Fruit fly (Drosophila melanogaster) whole organism, embryonic: ENCODE measurements around the gene CG8814.
A peak's percentile ranks its signal among the peaks of the same experiment; 100 is the strongest.

Experiments used
- Aef1 ChIP-seq: fragments of 200-800 bp; sonication (Bioruptor generic); IDR thresholded peaks from 3 replicates; pipeline ENCODE4 v1.3.6; 2022; ENCODE audit warnings: missing biosample characterization, missing genetic modification characterization
- Atf-2 ChIP-seq: fragments of 200-800 bp; sonication (Bioruptor generic); optimal IDR thresholded peaks from 2 replicates; lab custom pipeline; 2016; ENCODE audit warnings: missing biosample characterization, missing genetic modification characterization
- Bdp1 ChIP-seq: fragments of 200-800 bp; sonication (Bioruptor generic); optimal IDR thresholded peaks from 3 replicates; lab custom pipeline; 2016; ENCODE audit warnings: missing biosample characterization, missing genetic modification characterization
- CG11093 ChIP-seq: fragments of 200-800 bp; sonication (Bioruptor generic); IDR thresholded peaks from 3 replicates; pipeline ENCODE4 v1.3.6; 2022; ENCODE audit warnings: missing biosample characterization, missing genetic modification characterization
- CG11723 ChIP-seq: fragments of 200-800 bp; sonication (Bioruptor generic); optimal IDR thresholded peaks from 2 replicates; lab custom pipeline; 2017; ENCODE audit warnings: missing biosample characterization, mild to moderate bottlenecking, missing genetic modification characterization
- CG12236 ChIP-seq: fragments of 200-800 bp; sonication (Bioruptor generic); optimal IDR thresholded peaks from 2 replicates; lab custom pipeline; 2016; ENCODE audit warnings: missing biosample characterization, missing genetic modification characterization
- CG13775 ChIP-seq: fragments of 200-800 bp; sonication (Bioruptor generic); optimal IDR thresholded peaks from 3 replicates; lab custom pipeline; 2017; ENCODE audit warnings: missing biosample characterization, mild to moderate bottlenecking, missing genetic modification characterization
- CG1602 ChIP-seq: fragments of 200-800 bp; sonication (Bioruptor generic); optimal IDR thresholded peaks from 3 replicates; lab custom pipeline; 2016; ENCODE audit warnings: missing biosample characterization, missing genetic modification characterization
- CG16863 ChIP-seq: fragments of 200-800 bp; sonication (Bioruptor generic); optimal IDR thresholded peaks from 3 replicates; lab custom pipeline; 2016; ENCODE audit warnings: missing biosample characterization, missing genetic modification characterization
- CG17912 ChIP-seq: fragments of 200-800 bp; sonication (Bioruptor generic); optimal IDR thresholded peaks from 2 replicates; lab custom pipeline; 2018; ENCODE audit warnings: missing biosample characterization, mild to moderate bottlenecking, missing genetic modification characterization
- CG2120 ChIP-seq: fragments of 200-800 bp; sonication (Bioruptor generic); optimal IDR thresholded peaks from 3 replicates; lab custom pipeline; 2016; ENCODE audit warnings: missing biosample characterization, missing genetic modification characterization
- CG2712 ChIP-seq: fragments of 200-800 bp; optimal IDR thresholded peaks from 3 replicates; lab custom pipeline; 2019; ENCODE audit warnings: missing biosample characterization, mild to moderate bottlenecking, missing genetic modification characterization, moderate library complexity
- CG34376 ChIP-seq: fragments of 200-800 bp; sonication (Bioruptor generic); optimal IDR thresholded peaks from 2 replicates; lab custom pipeline; 2018; ENCODE audit warnings: missing biosample characterization, mild to moderate bottlenecking, missing genetic modification characterization
- CG42726 ChIP-seq: fragments of 200-800 bp; sonication (Bioruptor generic); IDR thresholded peaks from 2 replicates; pipeline ENCODE4 v1.3.6; 2022; ENCODE audit warnings: missing biosample characterization, missing genetic modification characterization; ENCODE audit not compliant: partially characterized antibody
- CG4404 ChIP-seq: fragments of 200-800 bp; sonication (Bioruptor generic); IDR thresholded peaks from 2 replicates; pipeline ENCODE4 v1.3.6; 2022; ENCODE audit warnings: missing biosample characterization, missing genetic modification characterization
- CG5180 ChIP-seq: fragments of 200-800 bp; sonication (Bioruptor generic); optimal IDR thresholded peaks from 3 replicates; lab custom pipeline; 2017; ENCODE audit warnings: missing biosample characterization, missing genetic modification characterization, mild to moderate bottlenecking, moderate library complexity, missing genetic modification reagents
- CG5953 ChIP-seq: fragments of 200-800 bp; sonication (Bioruptor generic); IDR thresholded peaks from 2 replicates; pipeline ENCODE4 v1.3.6; 2022; ENCODE audit warnings: missing biosample characterization, missing genetic modification characterization
- CG6683 ChIP-seq: fragments of 200-800 bp; sonication (Bioruptor generic); optimal IDR thresholded peaks from 2 replicates; lab custom pipeline; 2017; ENCODE audit warnings: missing biosample characterization, mild to moderate bottlenecking, missing genetic modification characterization, missing genetic modification reagents
- CG7786 ChIP-seq: fragments of 200-800 bp; sonication (Bioruptor generic); optimal IDR thresholded peaks from 2 replicates; lab custom pipeline; 2016; ENCODE audit warnings: missing biosample characterization, missing genetic modification characterization
- CG9215 ChIP-seq: fragments of 200-800 bp; sonication (Bioruptor generic); IDR thresholded peaks from 2 replicates; pipeline ENCODE4 v1.3.6; 2022; ENCODE audit warnings: missing biosample characterization, missing genetic modification characterization
- D19A ChIP-seq: fragments of 200-800 bp; optimal IDR thresholded peaks from 3 replicates; lab custom pipeline; 2019; ENCODE audit warnings: missing biosample characterization, mild to moderate bottlenecking, missing genetic modification characterization, moderate library complexity
- ERR ChIP-seq: fragments of 200-800 bp; sonication (Bioruptor generic); optimal IDR thresholded peaks from 2 replicates; lab custom pipeline; 2016; ENCODE audit warnings: missing biosample characterization, missing genetic modification characterization
- Eip74EF ChIP-seq, 2 experiments: fragments of 200-800 bp in 1 of 2; fragments of >200 bp in 1 of 2; sonication (Bioruptor generic) in 1 of 2; optimal IDR thresholded peaks; 2 replicates each; lab custom pipeline; 2017 to 2019; ENCODE audit warnings: missing biosample characterization in 2 of 2, missing genetic modification characterization in 2 of 2, mild to moderate bottlenecking in 1 of 2, moderate library complexity in 1 of 2
- Elba2 ChIP-seq: fragments of 200-800 bp; sonication (Bioruptor generic); optimal IDR thresholded peaks from 3 replicates; lab custom pipeline; 2016; ENCODE audit warnings: missing biosample characterization, missing genetic modification characterization
- GATAe ChIP-seq: fragments of 200-800 bp; sonication (Bioruptor generic); conservative IDR thresholded peaks from 2 replicates; pipeline ENCODE4 v1.3.6; 2022; ENCODE audit warnings: missing biosample characterization, missing genetic modification characterization
- H15 ChIP-seq: fragments of 200-800 bp; sonication (Bioruptor generic); IDR thresholded peaks from 3 replicates; pipeline ENCODE4 v1.3.6; 2022; ENCODE audit warnings: missing biosample characterization, missing genetic modification characterization
- HLH54F ChIP-seq: fragments of 200-800 bp; sonication (Bioruptor generic); optimal IDR thresholded peaks from 3 replicates; lab custom pipeline; 2016; ENCODE audit warnings: missing biosample characterization, missing genetic modification characterization
- HmgZ ChIP-seq: fragments of 200-800 bp; sonication (Bioruptor generic); optimal IDR thresholded peaks from 2 replicates; lab custom pipeline; 2018; ENCODE audit warnings: missing biosample characterization, mild to moderate bottlenecking, missing genetic modification characterization
- Hr3 ChIP-seq: fragments of 200-800 bp; sonication (Bioruptor generic); optimal IDR thresholded peaks from 3 replicates; lab custom pipeline; 2016; ENCODE audit warnings: missing biosample characterization, missing genetic modification characterization
- Hr39 ChIP-seq: fragments of >200 bp; optimal IDR thresholded peaks from 2 replicates; lab custom pipeline; 2017
- Nf-YA ChIP-seq: fragments of 200-800 bp; sonication (Bioruptor generic); IDR thresholded peaks from 2 replicates; pipeline ENCODE4 v1.3.6; 2022; ENCODE audit warnings: missing biosample characterization, missing genetic modification characterization
- Nf-YC ChIP-seq: fragments of 200-800 bp; optimal IDR thresholded peaks from 3 replicates; lab custom pipeline; 2019; ENCODE audit warnings: missing biosample characterization, mild to moderate bottlenecking, missing genetic modification characterization, moderate library complexity
- Pdp1 ChIP-seq, 2 experiments: fragments of 200-800 bp; sonication (Bioruptor generic); optimal IDR thresholded peaks; 3 replicates each; lab custom pipeline; 2016; ENCODE audit warnings: missing biosample characterization in 2 of 2, missing genetic modification characterization in 2 of 2, mild to moderate bottlenecking in 1 of 2, moderate library complexity in 1 of 2
- Sry-β ChIP-seq: fragments of 200-800 bp; sonication (Bioruptor generic); optimal IDR thresholded peaks from 2 replicates; lab custom pipeline; 2018; ENCODE audit warnings: missing biosample characterization, mild to moderate bottlenecking, missing genetic modification characterization, moderate library complexity
- aop ChIP-seq: fragments of 200-800 bp; sonication (Bioruptor generic); IDR thresholded peaks from 2 replicates; pipeline ENCODE4 v1.3.6; 2022; ENCODE audit warnings: missing biosample characterization, missing genetic modification characterization
- ci ChIP-seq: fragments of 200-800 bp; sonication (Bioruptor generic); IDR thresholded peaks from 3 replicates; pipeline ENCODE4 v1.3.6; 2022; ENCODE audit warnings: missing biosample characterization, missing genetic modification characterization
- crc ChIP-seq: fragments of 200-800 bp; sonication (Bioruptor generic); optimal IDR thresholded peaks from 2 replicates; lab custom pipeline; 2016; ENCODE audit warnings: missing biosample characterization, missing genetic modification characterization
- emc ChIP-seq: fragments of 200-800 bp; sonication (Bioruptor generic); optimal IDR thresholded peaks from 2 replicates; lab custom pipeline; 2016; ENCODE audit warnings: missing biosample characterization, missing genetic modification characterization
- ftz-f1 ChIP-seq: fragments of 200-800 bp; sonication (Bioruptor generic); optimal IDR thresholded peaks from 2 replicates; lab custom pipeline; 2016; ENCODE audit warnings: missing biosample characterization, missing genetic modification characterization
- gt ChIP-seq: fragments of 200-800 bp; sonication (Bioruptor generic); IDR thresholded peaks from 2 replicates; pipeline ENCODE4 v1.3.6; 2022; ENCODE audit warnings: missing biosample characterization, missing genetic modification characterization
- hkb ChIP-seq, 2 experiments: fragments of 200-800 bp in 1 of 2; fragments of >200 bp in 1 of 2; sonication (Bioruptor generic) in 1 of 2; IDR thresholded peaks in 1 of 2; optimal IDR thresholded peaks in 1 of 2; 2 replicates each; pipeline versions ENCODE4 v1.3.6 to Lab custom; 2017 to 2022; ENCODE audit warnings: missing biosample characterization in 1 of 2, missing genetic modification characterization in 1 of 2
- kni ChIP-seq: fragments of 200-800 bp; sonication (Bioruptor generic); optimal IDR thresholded peaks from 3 replicates; lab custom pipeline; 2017; ENCODE audit warnings: mild to moderate bottlenecking, missing biosample characterization, missing genetic modification reagents, missing genetic modification characterization
- nom ChIP-seq: fragments of 200-800 bp; sonication (Bioruptor generic); optimal IDR thresholded peaks from 2 replicates; lab custom pipeline; 2017; ENCODE audit warnings: missing biosample characterization, missing genetic modification characterization, mild to moderate bottlenecking, moderate library complexity, missing genetic modification reagents
- odd ChIP-seq: fragments of 200-800 bp; sonication (Bioruptor generic); optimal IDR thresholded peaks from 2 replicates; lab custom pipeline; 2017; ENCODE audit warnings: missing biosample characterization, mild to moderate bottlenecking, missing genetic modification characterization
- onecut ChIP-seq: fragments of 200-800 bp; sonication (Bioruptor generic); IDR thresholded peaks from 2 replicates; pipeline ENCODE4 v1.3.6; 2022; ENCODE audit warnings: missing biosample characterization, missing genetic modification characterization
- psq ChIP-seq: fragments of 200-800 bp; sonication (Bioruptor generic); optimal IDR thresholded peaks from 2 replicates; lab custom pipeline; 2017; ENCODE audit warnings: missing biosample characterization, missing genetic modification characterization
- run ChIP-seq: fragments of 200-800 bp; sonication (Bioruptor generic); optimal IDR thresholded peaks from 3 replicates; lab custom pipeline; 2018; ENCODE audit warnings: missing biosample characterization, mild to moderate bottlenecking, missing genetic modification characterization
- so ChIP-seq: fragments of 200-800 bp; sonication (Bioruptor generic); IDR thresholded peaks from 3 replicates; pipeline ENCODE4 v1.3.6; 2022; ENCODE audit warnings: missing biosample characterization, missing genetic modification characterization
- tx ChIP-seq: fragments of 200-800 bp; sonication (Bioruptor generic); optimal IDR thresholded peaks from 2 replicates; lab custom pipeline; 2016; ENCODE audit warnings: missing biosample characterization, missing genetic modification characterization

The CG8814 gene

DNA sequence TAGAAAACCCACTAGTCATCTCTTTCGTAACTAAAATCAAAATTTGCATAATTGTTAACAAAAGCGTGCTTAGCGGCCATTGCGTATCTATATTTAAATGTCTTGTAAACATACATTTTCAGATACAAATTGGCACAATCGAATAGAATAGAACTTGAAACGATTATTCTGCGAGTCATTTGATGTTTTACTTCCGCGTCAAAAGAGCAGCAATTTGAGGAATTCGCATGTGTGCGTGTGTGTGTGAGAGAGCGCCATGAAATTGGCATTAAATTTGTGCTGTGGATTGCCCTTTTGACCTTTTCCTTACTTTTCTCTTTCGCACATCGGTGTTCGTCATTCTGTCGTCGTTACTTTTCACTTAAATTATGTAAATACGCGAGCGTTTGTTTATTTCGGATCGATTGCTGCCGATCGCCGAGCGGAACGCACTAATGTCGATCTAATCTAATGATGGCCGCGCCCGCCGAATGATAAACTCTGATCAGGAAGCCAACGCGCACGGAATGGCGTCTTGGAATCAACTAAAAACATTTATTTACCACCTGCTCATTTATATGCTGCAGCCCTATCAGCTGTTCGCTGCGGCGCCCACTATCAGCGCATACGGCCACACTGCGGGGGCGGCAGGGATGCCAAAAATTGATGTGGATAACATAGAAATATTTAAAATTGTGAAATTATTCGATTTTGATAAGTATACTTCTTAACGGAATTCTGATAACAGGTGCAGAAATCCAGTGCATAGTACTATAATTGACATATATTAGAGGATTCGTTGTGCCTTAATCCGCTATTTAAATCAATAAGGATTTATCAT, 10.2 kb downstream of the CG8814 start (continued):
- TF ChIP-seq Bdp1 (GFP tag; lab: Kevin White, UChicago) (peak; percentile 23), CG4404 (GFP tag; lab: Robert Waterston, UW) (no peak), Elba2 (GFP tag; lab: Kevin White, UChicago) (no peak), CG11723 (GFP tag; lab: Kevin White, UChicago) (no peak), CG2712 (peak; percentile 52), crc (GFP tag; lab: Kevin White, UChicago) (no peak), tx (peak; percentile 0), Nf-YA (GFP tag; lab: Robert Waterston, UW) (0 out of 2 replicates have a peak, but pooled peaks have one; percentile 21), GATAe (GFP tag; lab: Robert Waterston, UW) (peak; percentile 73), Sry-β (GFP tag; lab: Kevin White, UChicago) (peak; percentile 61), Pdp1 (GFP tag; optimal IDR thresholded peaks at IDR 0.05; lab: Kevin White, UChicago) (peak in 1 of 2 experiments; percentile 14), D19A (tag; lab: Kevin White, UChicago) (peak; percentile 20), gt (GFP tag; lab: Robert Waterston, UW) (no peak), Eip74EF (GFP tag; optimal IDR thresholded peaks at IDR 0.05; lab: Kevin White, UChicago) (peak in 1 of 2 experiments; percentile 85), Aef1 (0 out of 3 replicates have a peak, but pooled peaks have one; percentile 19), CG12236 (GFP tag; lab: Kevin White, UChicago) (no peak), so (GFP tag; lab: Robert Waterston, UW) (no peak), H15 (GFP tag; lab: Robert Waterston, UW) (no peak), aop (GFP tag; lab: Robert Waterston, UW) (peak; percentile 42; the same call in 1 of the 2 replicates), CG5180 (GFP tag; lab: Kevin White, UChicago) (no peak), run (tag; lab: Kevin White, UChicago) (peak; percentile 20), CG34376 (GFP tag; lab: Kevin White, UChicago) (peak; percentile 89), CG1602 (GFP tag; lab: Kevin White, UChicago) (no peak), CG2120 (peak; percentile 59), Nf-YC (peak; percentile 33), CG9215 (GFP tag; lab: Robert Waterston, UW) (no peak), ERR (GFP tag; lab: Kevin White, UChicago) (no peak), onecut (GFP tag; lab: Robert Waterston, UW) (peak; percentile 58), odd (GFP tag; lab: Kevin White, UChicago) (no peak), HmgZ (tag; lab: Kevin White, UChicago) (peak; percentile 69), CG7786 (GFP tag; lab: Kevin White, UChicago) (no peak), HLH54F (GFP tag; lab: Kevin White, UChicago) (peak; percentile 27), Atf-2 (GFP tag; lab: Kevin White, UChicago) (no peak), kni (GFP tag; lab: Kevin White, UChicago) (peak; percentile 57), Hr3 (GFP tag; lab: Kevin White, UChicago) (no peak), hkb (optimal IDR thresholded peaks at IDR 0.05; lab: Kevin White, UChicago) (no peak), hkb (GFP tag; IDR thresholded peaks at IDR 0.05; lab: Robert Waterston, UW) (peak; percentile 30), ci (GFP tag; lab: Robert Waterston, UW) (peak; percentile 86), nom (GFP tag; lab: Kevin White, UChicago) (peak; percentile 54), CG16863 (no peak), CG42726 (peak; percentile 70; the same call in 1 of the 2 replicates), CG13775 (GFP tag; lab: Kevin White, UChicago) (no peak), CG11093 (no peak), Hr39 (lab: Kevin White, UChicago) (no peak), psq (GFP tag; lab: Kevin White, UChicago) (no peak), ftz-f1 (GFP tag; lab: Kevin White, UChicago) (peak; percentile 52), CG17912 (GFP tag; lab: Kevin White, UChicago) (peak; percentile 39), CG6683 (GFP tag; lab: Kevin White, UChicago) (no peak), emc (GFP tag; lab: Kevin White, UChicago) (peak; percentile 19), CG5953 (GFP tag; lab: Robert Waterston, UW) (peak; percentile 61; the same call in 1 of the 2 replicates)
